Fruit fly (Drosophila melanogaster) S2 (cell line): Measurements from ENCODE around the gene CG34238.

Experiments used
- CG8478 ChIP-seq: fragments of >200 bp; optimal IDR thresholded peaks from 2 replicates; lab custom pipeline; 2018
- CTCF ChIP-seq, 2 experiments: fragments of >200 bp; optimal IDR thresholded peaks; 2 replicates each; lab custom pipeline; 2018

dm6 chr3L:10581688-10582288 lies 44.5 kb upstream of the CG34238 start:
- TF ChIP-seq CG8478 (no peak), CTCF (optimal IDR thresholded peaks at IDR 0.05; lab: Kevin White, UChicago) (no peak)
